Worm (Caenorhabditis elegans): ENCODE measurements around the gene B0334.20.
A peak's percentile ranks its signal among the peaks of the same experiment; 100 is the strongest.

B0334.20 gene

ce11 chrII:11472542-11472941 lies 27.7 kb downstream of the B0334.20 start:
- TF ChIP-seq ceh-82 (tag; optimal IDR thresholded peaks at IDR 0.05) (no peak), lin-15B (tag; optimal IDR thresholded peaks at IDR 0.05) (no peak), elt-1 (tag; optimal IDR thresholded peaks at IDR 0.05) (no peak), elt-3 (tag; optimal IDR thresholded peaks at IDR 0.05) (peak; percentile 24 to 86 (median 76)), ZK546.5 (tag; optimal IDR thresholded peaks at IDR 0.05) (no peak), nhr-28 (tag; optimal IDR thresholded peaks at IDR 0.05) (no peak), ceh-9 (tag; optimal IDR thresholded peaks at IDR 0.05) (no peak), mml-1 (tag; optimal IDR thresholded peaks at IDR 0.05) (no peak), egl-27 (tag; optimal IDR thresholded peaks at IDR 0.05) (no peak), pha-4 (tag; optimal IDR thresholded peaks at IDR 0.05) (peak; percentile 5), sea-2 (GFP tag; optimal IDR thresholded peaks at IDR 0.05) (no peak), snpc-4 (tag; optimal IDR thresholded peaks at IDR 0.05) (peak; percentile 47), zag-1 (tag; optimal IDR thresholded peaks at IDR 0.05) (no peak), ztf-4 (tag; optimal IDR thresholded peaks at IDR 0.05) (no peak), ztf-11 (tag; optimal IDR thresholded peaks at IDR 0.05) (no peak), mdl-1 (tag; optimal IDR thresholded peaks at IDR 0.05) (peak; percentile 4), R02D3.7 (tag; optimal IDR thresholded peaks at IDR 0.05) (no peak), lsy-12 (tag; optimal IDR thresholded peaks at IDR 0.05) (no peak), skn-1 (tag; optimal IDR thresholded peaks at IDR 0.05) (peak; percentile 15), pqm-1 (tag; optimal IDR thresholded peaks at IDR 0.05) (peak; percentile 77), aly-2 (tag; optimal IDR thresholded peaks at IDR 0.05) (no peak), tbx-2 (tag; optimal IDR thresholded peaks at IDR 0.05) (no peak), nfya-1 (tag; optimal IDR thresholded peaks at IDR 0.05; ENCODE audit: insufficient read depth) (no peak), fos-1 (tag; optimal IDR thresholded peaks at IDR 0.05) (no peak), nhr-23 (tag; optimal IDR thresholded peaks at IDR 0.05) (no peak), nhr-25 (tag; optimal IDR thresholded peaks at IDR 0.05) (peak; percentile 51), nhr-43 (tag; optimal IDR thresholded peaks at IDR 0.05; ENCODE audit: poor library complexity, severe bottlenecking) (peak; percentile 75), ceh-28 (tag; optimal IDR thresholded peaks at IDR 0.05) (no peak), eor-1 (tag; optimal IDR thresholded peaks at IDR 0.05) (no peak), nhr-77 (tag; optimal IDR thresholded peaks at IDR 0.05) (no peak), nhr-11 (tag; optimal IDR thresholded peaks at IDR 0.05) (no peak), elt-2 (tag; optimal IDR thresholded peaks at IDR 0.05) (peak; percentile 77), unc-62 (GFP tag; optimal IDR thresholded peaks at IDR 0.05) (no peak), fkh-10 (GFP tag; optimal IDR thresholded peaks at IDR 0.05) (no peak), jun-1 (tag; optimal IDR thresholded peaks at IDR 0.05) (peak; percentile 46), nhr-67 (tag; optimal IDR thresholded peaks at IDR 0.05) (no peak), fkh-2 (tag; optimal IDR thresholded peaks at IDR 0.05) (no peak), lin-39 (tag; optimal IDR thresholded peaks at IDR 0.05) (no peak), nhr-237 (tag; optimal IDR thresholded peaks at IDR 0.05) (no peak), ceh-16 (tag; optimal IDR thresholded peaks at IDR 0.05) (no peak), egl-5 (tag; optimal IDR thresholded peaks at IDR 0.05) (no peak)

- TF ChIP-seq ZK546.5 (tag; optimal IDR thresholded peaks at IDR 0.05) (no peak), elt-1 (tag; optimal IDR thresholded peaks at IDR 0.05) (no peak), nhr-12 (tag; optimal IDR thresholded peaks at IDR 0.05) (no peak), ztf-11 (tag; optimal IDR thresholded peaks at IDR 0.05) (no peak), aly-2 (tag; optimal IDR thresholded peaks at IDR 0.05) (no peak), sea-2 (GFP tag; optimal IDR thresholded peaks at IDR 0.05) (no peak), snpc-4 (tag; optimal IDR thresholded peaks at IDR 0.05) (no peak), nhr-76 (tag; optimal IDR thresholded peaks at IDR 0.05) (no peak), jun-1 (tag; optimal IDR thresholded peaks at IDR 0.05) (no peak), fkh-10 (GFP tag; optimal IDR thresholded peaks at IDR 0.05) (no peak), ceh-9 (tag; optimal IDR thresholded peaks at IDR 0.05) (no peak), elt-3 (tag; optimal IDR thresholded peaks at IDR 0.05) (no peak), nhr-77 (tag; optimal IDR thresholded peaks at IDR 0.05) (no peak), mml-1 (tag; optimal IDR thresholded peaks at IDR 0.05) (no peak)
These were observed 28.3 kb downstream of the B0334.20 start, which contains the start of gene mfn-1 for ce11 chrII:11471916-11472315. Gene mfn-1, minus strand, starts transcription at chrII:11472016.
